Fruit fly (Drosophila melanogaster): ENCODE data around the gene mex1.

The mex1 gene

DNA sequence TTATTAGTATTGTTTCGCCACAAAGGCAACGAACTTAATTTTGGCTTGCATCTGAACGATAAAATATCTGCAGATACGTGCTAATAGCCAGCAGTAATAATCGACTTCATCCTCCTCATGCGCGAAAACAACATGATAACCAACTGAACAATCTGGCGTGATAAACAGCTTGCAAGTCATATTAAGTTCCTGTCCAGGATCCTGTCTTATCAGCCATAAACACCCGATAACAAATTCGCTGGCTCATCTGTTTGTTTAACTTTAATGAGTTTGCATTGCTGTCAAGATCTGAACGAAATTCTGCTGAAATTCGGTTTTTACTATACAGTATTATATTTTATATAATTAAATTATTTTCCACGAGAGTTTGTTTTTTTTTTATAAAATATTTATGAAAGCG lies 6.1 kb downstream of the mex1 start:
- no peak for TF ChIP-seq CG8478 (optimal IDR thresholded peaks at IDR 0.05)
- TF ChIP-seq CTCF (optimal IDR thresholded peaks at IDR 0.05): no peak

DNA sequence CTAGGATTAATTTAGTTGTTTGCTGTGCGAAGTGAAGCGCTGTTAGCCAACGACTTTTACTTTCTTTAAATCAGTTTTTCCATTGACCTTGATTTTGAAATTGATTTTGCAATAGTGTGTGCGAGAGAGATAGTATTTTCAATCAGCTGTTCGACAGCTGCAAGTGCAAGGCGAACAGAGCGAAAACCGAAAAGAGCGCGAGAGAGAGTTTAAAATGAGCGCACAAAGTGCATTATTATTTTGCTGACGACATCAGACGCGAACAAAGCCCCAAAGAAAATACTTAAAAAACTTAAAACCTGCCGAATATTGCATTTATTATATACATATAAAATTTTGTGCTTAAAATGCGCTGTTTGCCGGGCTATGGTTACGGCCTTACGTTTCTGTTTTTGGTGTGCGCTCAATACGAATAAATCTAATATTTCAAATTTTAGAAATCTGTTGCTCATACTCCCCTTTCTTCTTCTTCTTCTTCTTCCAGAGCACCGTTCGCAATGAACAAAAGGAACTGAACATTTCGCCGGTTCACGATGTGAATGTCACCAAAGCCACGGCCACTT lies 7.6 kb downstream of the mex1 start:
- TF ChIP-seq CG8478 (optimal IDR thresholded peaks at IDR 0.05): no peak
- no peak for TF ChIP-seq CTCF (optimal IDR thresholded peaks at IDR 0.05)

DNA sequence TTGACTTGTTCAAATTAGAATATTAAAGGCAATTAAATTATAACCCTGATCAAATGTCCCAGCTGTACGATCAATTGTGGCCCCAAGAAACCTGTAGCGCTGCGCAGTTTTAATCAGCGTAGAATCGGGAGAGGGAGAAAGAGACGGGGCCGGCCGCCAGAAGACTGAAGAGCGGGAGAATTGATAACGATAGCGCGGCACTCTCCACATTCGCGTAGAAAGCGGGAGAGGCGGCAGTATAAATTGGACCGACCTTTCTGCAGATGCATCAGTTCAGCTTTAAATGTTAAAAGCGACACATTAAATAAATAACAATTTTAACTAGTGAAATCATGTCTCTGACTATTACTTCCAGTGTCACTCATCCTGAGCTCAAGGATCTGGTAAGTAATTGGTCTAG lies 8.6 kb downstream of the mex1 start, which contains the start of gene MsrA:
TSS of gene MsrA (plus strand) at position 266 of the 400 bp plus-strand sequence.
- TF ChIP-seq CG8478 (optimal IDR thresholded peaks at IDR 0.05) (no peak), CTCF (optimal IDR thresholded peaks at IDR 0.05) (no peak)

DNA sequence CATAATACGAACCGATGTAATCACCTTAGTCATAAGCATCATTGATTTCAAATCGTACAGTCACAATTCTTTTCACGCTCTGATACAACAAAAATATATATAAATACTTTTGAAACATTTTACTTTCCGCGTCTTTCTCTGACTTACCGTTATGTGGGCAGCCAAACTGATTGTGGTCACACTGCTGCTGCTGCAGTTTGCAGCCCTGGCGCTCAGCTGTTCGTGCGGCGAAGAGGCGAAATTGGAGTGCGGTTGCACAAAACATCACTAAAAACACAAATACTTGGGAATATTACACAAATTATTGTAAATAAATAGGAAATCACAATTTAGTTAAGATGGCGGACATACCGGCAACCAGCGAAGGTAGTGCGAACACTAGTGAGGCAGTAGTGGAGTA lies 10.0 kb downstream of the mex1 start, which contains the start of the genes gdl and gdl-ORF39:
TSS of gene gdl (plus strand) at position 48 of the 400 bp plus-strand sequence.
TSS of gene gdl-ORF39 (plus strand) at position 48 of the 400 bp plus-strand sequence.
- TF ChIP-seq CTCF (optimal IDR thresholded peaks at IDR 0.05) (no peak), CG8478 (optimal IDR thresholded peaks at IDR 0.05) (no peak)

DNA sequence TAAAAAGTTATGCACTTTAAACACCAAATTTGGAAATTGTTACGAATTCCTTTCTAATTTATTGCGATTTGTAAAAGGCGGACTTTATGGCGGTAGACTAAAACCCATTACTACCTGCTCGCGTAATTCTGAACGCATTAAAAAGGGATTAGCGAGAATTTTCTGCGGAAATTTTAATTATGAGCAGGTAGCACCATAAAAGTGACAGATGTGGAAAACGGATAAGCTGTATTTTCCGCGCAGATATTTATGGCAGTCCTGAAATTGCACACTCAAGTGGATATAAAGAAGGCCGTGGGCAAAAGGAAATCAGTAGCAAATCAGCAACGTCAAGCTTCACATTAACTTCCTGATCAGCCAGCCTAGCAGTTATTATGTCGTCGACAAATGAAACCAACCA lies 10.6 kb downstream of the mex1 start, which contains the start of gene Z600:
TSS of gene Z600 (plus strand) at position 312 of the 400 bp plus-strand sequence.
- TF ChIP-seq CTCF (optimal IDR thresholded peaks at IDR 0.05) (no peak), CG8478 (optimal IDR thresholded peaks at IDR 0.05) (no peak)

DNA sequence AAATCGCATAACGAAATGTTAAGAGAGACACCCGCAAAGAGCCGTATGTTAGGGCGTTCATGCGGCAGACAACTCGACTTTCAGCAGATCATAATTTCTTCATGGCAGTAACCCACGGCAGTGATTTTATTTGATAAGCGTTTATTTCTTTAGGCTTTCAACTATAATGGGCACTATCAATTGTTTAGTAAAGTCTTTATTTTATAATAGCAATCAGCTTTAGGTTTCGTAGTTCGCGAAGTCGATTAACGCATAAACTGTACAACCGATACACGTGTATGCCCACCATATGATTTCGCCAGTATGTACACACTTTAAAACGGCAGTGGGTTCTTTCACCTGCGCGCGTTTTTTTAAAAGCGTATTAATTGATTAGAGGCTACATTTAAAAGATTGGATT lies 11.2 kb downstream of the mex1 start, which contains the start of gene CG7841:
TSS of gene CG7841 (minus strand) at position 20 of the 400 bp plus-strand sequence.
- TF ChIP-seq CTCF (optimal IDR thresholded peaks at IDR 0.05): no peak
- TF ChIP-seq CG8478 (optimal IDR thresholded peaks at IDR 0.05): no peak

DNA sequence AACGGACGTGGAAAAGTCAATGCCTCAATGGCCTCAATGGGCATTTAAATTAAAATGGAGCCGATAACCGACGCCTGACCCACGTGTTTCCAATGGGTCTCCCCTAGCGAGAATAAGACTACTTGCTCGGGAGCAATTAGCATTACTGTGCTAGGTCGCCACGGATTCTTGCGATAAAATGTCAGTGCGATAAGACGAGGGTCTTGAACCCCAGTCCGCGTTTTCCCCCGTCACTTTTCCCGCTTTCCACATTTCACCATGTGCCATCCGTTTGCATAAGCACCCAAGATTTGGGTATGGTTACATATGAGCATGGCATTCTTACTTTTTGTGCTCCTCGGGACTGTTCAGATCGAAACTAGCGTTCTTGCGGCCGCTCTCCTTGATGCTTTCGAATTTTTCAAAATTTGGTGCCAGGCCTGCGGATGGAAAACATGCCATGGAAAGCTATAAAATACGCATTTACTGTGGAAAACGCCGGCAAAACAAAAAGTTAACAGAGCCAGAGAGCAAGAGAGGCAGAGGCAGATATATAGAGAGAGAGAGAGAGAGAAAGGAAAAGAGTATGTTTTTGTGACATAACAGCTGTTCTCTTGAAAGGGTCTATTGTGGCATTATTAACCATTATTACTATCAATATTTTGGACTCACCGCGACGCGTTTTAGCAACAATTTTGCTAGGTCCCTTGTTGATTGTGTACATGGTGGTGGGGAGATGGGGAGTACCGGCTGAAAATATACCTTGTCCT lies 12.1 kb downstream of the mex1 start:
- no peak for TF ChIP-seq CTCF (optimal IDR thresholded peaks at IDR 0.05)
- TF ChIP-seq CG8478 (optimal IDR thresholded peaks at IDR 0.05): no peak

DNA sequence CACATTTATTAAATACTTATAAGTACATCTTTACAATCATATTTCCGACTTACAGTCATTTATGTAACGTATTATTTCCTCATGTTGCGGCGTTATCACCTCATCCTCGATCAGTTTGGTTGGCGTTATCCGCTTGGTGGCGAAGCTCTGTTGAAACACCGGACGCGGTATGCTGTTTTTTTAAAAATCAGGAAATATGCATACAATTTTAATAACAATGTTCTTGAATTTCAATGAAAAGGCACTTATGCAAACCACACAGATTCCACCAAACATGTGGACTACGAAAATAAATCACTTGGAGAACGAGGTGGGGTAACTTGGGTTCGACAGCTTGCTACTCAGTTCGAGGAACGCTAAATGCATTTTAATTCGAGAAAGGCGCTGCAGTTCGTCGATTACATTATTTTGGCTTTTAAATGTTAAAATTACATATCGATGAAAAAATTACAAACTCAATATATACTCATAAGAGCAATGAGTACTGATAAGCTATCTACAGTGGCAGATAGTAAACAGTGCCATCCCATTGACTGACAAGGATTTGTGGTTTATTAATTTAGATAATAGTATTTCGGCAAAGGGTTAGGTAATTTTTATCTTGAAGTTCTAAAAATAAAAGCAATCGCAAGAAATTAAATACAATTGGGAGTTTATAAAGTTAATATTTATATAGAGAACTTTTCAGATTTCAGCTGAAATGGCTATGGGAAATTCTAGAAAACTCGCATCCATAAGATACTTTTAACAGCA lies 13.0 kb downstream of the mex1 start:
- no peak for TF ChIP-seq CG8478 (optimal IDR thresholded peaks at IDR 0.05)
- TF ChIP-seq CTCF (optimal IDR thresholded peaks at IDR 0.05): no peak

DNA sequence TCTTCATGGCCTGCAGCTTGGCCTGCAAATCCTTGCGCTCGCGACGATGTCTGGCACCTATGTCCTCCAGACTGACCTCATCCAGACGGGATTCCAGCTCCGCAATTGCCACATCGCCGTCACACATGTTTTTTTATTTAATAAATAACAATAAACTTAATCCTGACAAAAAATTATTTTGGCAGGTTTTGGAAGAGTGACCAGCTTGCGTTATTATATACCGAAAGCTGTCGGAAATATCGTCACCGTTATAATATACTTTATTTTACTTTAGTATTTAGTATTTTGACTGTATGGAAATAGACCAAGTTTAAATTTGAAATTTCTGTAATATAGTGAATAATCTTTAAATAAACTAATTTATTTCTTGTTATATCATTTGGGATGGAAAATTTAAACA lies 14.7 kb downstream of the mex1 start, which contains the start of gene CG7857:
TSS of gene CG7857 (minus strand) at position 208 of the 400 bp plus-strand sequence.
- TF ChIP-seq CG8478 (optimal IDR thresholded peaks at IDR 0.05) (no peak), CTCF (optimal IDR thresholded peaks at IDR 0.05) (no peak)

DNA sequence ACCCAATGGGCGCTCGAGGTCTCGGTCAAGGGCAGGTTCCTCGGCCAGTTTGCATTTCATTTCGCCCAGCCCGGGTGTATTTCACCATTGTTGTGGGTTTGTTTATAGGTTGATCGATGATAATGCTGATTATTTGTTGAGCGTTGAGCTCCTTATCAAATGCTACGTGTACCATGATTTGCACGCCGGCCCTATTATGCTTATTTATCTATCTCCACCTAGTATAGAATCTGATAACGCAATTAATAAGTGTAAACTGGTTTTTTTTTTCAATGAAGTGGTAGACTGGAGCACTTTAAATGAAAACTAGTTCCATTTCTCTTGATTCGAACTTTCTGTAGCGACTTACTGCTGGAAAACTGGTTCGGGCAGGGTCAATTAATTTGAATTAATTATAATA lies 17.1 kb downstream of the mex1 start:
- TF ChIP-seq CTCF (optimal IDR thresholded peaks at IDR 0.05) (no peak), CG8478 (optimal IDR thresholded peaks at IDR 0.05) (no peak)

DNA sequence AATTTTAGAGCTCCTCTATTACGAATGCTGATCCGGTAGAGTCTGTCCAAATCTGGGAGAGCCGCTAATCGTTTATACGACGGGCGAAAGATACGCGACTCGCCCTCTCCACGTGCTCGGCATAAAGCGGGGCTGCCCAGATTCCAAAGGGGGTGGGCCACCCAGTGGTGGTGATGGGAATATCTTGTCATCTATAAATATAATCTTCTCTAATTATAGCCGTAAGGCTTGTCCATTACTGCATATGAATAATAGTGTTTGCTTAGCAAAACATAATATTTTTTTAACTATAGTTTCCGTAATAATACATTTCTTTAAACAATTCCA lies 17.8 kb downstream of the mex1 start:
- no peak for TF ChIP-seq CTCF (optimal IDR thresholded peaks at IDR 0.05)

DNA sequence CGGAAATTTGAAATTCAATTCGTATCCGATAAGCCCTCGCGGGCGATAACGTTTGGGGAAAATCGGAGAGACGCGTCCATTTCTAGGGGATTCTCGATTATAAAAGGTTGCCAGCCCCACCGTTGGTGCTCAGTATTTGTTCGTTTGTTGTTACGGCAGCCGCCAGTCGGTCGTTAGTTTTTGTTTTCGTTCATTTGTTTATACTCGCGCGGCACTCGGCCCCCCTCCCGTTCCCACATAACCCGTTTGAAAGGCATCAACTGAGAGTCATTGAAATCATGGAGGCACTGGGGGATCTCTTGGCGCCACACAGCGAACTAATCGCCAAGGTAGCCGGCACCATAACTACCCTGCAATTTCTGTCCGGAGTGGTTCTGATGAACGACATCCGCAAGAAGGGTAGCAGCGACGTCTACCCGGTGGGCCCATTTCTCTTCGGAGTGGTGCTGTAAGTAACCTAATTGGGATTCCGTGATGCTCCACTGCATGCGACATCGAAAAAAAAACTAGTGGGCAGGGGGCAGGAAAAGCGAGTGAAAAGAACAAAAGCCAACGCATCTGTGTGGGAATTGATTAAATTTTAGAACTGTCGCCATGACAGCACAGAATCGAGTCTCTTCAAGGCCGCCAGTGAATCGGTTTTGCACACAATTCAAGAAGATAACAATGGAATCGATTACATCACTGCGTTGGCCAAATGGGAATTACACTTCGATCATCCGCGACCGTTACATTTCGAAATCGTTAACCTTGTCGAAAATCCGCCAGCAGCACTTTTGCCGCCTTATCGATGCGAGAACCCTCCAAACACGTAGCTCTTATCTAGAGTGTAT lies 18.4 kb downstream of the mex1 start, which contains the start of gene CG7272:
TSS of gene CG7272 (plus strand) at position 126 of the 833 bp plus-strand sequence.
- no peak for TF ChIP-seq CTCF (optimal IDR thresholded peaks at IDR 0.05)
- TF ChIP-seq CG8478 (optimal IDR thresholded peaks at IDR 0.05): no peak

DNA sequence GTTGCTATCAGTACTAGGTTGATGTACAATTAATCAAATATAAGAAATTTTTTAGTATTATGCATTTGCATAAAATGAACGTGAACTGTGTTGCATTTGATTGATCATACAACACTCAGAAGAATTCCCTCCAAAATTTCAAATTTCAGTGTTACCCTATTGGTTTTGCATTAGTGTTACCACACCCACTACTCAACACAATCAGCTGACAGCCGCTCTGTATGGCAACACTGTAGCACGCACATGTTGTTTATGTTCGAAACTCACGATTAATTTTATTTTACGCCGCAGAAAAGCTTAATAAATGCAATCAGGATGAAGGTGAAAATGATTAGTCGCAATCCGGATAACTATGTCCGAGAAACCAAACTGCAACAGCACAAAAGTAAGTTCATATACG lies 20.6 kb downstream of the mex1 start, which contains the start of gene CG7275:
TSS of gene CG7275 (plus strand) at position 215 of the 400 bp plus-strand sequence.
- TF ChIP-seq CG8478 (optimal IDR thresholded peaks at IDR 0.05) (no peak), CTCF (optimal IDR thresholded peaks at IDR 0.05) (no peak)

DNA sequence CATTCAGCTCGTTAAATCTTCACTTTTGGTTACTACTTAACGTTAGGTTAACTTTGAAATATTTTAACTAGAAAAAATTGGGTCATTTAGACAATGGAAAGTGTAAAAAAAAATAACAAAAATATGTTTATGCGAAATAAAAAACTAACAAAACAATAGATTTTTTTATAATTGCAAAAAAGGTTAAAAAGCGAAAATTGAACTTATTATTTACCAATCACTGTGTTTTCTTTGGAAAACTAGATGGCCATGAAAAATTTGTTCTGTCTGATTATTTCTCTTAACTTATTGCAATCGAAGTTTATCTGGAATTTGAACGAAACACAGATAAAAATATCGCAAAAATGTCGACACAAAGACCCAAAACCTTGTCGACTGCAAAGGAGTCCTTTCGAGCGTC lies 21.5 kb downstream of the mex1 start, which contains the start of gene CG7276:
TSS of gene CG7276 (plus strand) at position 301 of the 400 bp plus-strand sequence.
- TF ChIP-seq CG8478 (optimal IDR thresholded peaks at IDR 0.05): no peak
- TF ChIP-seq CTCF (optimal IDR thresholded peaks at IDR 0.05): no peak
